Worm (Caenorhabditis elegans): ENCODE results near the gene clec-86.

DNA sequence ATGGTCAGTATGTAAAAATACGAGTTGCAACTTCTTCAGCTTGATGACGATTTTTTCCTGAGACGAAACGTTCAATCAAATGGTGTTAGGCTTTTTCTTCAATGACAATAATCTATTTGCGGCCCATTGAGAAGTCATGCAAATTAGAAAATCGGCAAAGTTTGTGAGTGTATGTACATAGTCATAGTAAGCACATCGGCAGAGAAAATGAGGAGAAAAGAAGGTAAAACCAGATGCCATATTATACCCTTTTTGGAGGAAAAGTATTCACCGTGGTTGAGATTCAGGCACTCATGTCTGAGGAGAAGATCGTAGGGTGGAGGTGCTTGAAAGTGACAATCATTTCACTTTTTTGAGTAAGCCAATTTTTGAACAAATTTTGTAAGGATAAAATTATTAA is 43.3 kb upstream of the clec-86 start, which contains the start of gene C36B7.5:
- TF ChIP-seq unc-30 (tag; optimal IDR thresholded peaks at IDR 0.05): no peak
- TF ChIP-seq dsc-1 (tag; optimal IDR thresholded peaks at IDR 0.05): no peak
- TF ChIP-seq ztf-11 (tag; optimal IDR thresholded peaks at IDR 0.05): no peak
- no peak for TF ChIP-seq mab-9 (GFP tag; IDR thresholded peaks at IDR 0.05)
- TF ChIP-seq nhr-77 (tag; optimal IDR thresholded peaks at IDR 0.05): no peak
- TF ChIP-seq zag-1 (tag; optimal IDR thresholded peaks at IDR 0.05): no peak
- TF ChIP-seq pqm-1 (tag; optimal IDR thresholded peaks at IDR 0.05): no peak
- TF ChIP-seq skn-1 (tag; optimal IDR thresholded peaks at IDR 0.05): no peak
